Worm (Caenorhabditis elegans): ENCODE results near the gene R05A10.3.

- TF ChIP-seq ceh-36 (tag; optimal IDR thresholded peaks at IDR 0.05) (no peak), ceh-13 (GFP tag; optimal IDR thresholded peaks at IDR 0.05) (no peak), tbx-37 (GFP tag; conservative IDR thresholded peaks at IDR 0.05) (no peak), flt-1 (GFP tag; IDR thresholded peaks at IDR 0.05) (no peak), hnd-1 (tag; optimal IDR thresholded peaks at IDR 0.05) (no peak)
These were observed 18.0 kb upstream of the R05A10.3 start for ce11 chrIV:14194317-14194716.

Measured in whole organism, early embryonic.